Worm (Caenorhabditis elegans) whole organism, early embryonic: ENCODE measurements around the gene eea-1.

Source experiments
- B0310.2 ChIP-seq: sonication (generic microtip); optimal IDR thresholded peaks from 2 replicates; lab custom pipeline; 2016; ENCODE audit warnings: mild to moderate bottlenecking, missing genetic modification characterization, missing compliant biosample characterization
- aly-1 ChIP-seq: sonication (generic microtip); optimal IDR thresholded peaks from 2 replicates; lab custom pipeline; 2016; ENCODE audit warnings: missing genetic modification characterization, missing compliant biosample characterization
- ama-1 ChIP-seq: fragments of 150-350 bp; optimal IDR thresholded peaks from 2 replicates; lab custom pipeline; 2014
- ceh-36 ChIP-seq: sonication (generic microtip); optimal IDR thresholded peaks from 2 replicates; lab custom pipeline; 2016; ENCODE audit warnings: missing genetic modification characterization, inconsistent platforms, missing compliant biosample characterization
- flt-1 ChIP-seq: fragments of 200-800 bp; sonication (Bioruptor generic); IDR thresholded peaks from 2 replicates; pipeline ENCODE4 v1.3.6; 2022; ENCODE audit warnings: missing genetic modification characterization, missing compliant biosample characterization
- hmbx-1 ChIP-seq: sonication (generic microtip); optimal IDR thresholded peaks from 2 replicates; lab custom pipeline; 2016; ENCODE audit warnings: mild to moderate bottlenecking, missing genetic modification characterization, missing compliant biosample characterization
- hmg-4 ChIP-seq: fragments of 200-800 bp; sonication (Bioruptor generic); optimal IDR thresholded peaks from 2 replicates; lab custom pipeline; 2018; ENCODE audit warnings: mild to moderate bottlenecking, missing genetic modification characterization, missing compliant biosample characterization
- pes-1 ChIP-seq: fragments of 200-800 bp; sonication (Bioruptor generic); IDR thresholded peaks from 2 replicates; pipeline ENCODE4 v1.3.6; 2022; ENCODE audit warnings: missing genetic modification reagents, missing genetic modification characterization, missing compliant biosample characterization
- scrt-1 ChIP-seq: fragments of 200-800 bp; sonication (Bioruptor generic); IDR thresholded peaks from 2 replicates; pipeline ENCODE4 v1.3.6; 2022; ENCODE audit warnings: missing genetic modification characterization, missing compliant biosample characterization
- sea-1 ChIP-seq: fragments of 200-800 bp; sonication (Bioruptor generic); conservative IDR thresholded peaks from 2 replicates; pipeline ENCODE4 v1.3.6; 2022; ENCODE audit warnings: missing genetic modification characterization, missing compliant biosample characterization
- tbx-37 ChIP-seq: fragments of 200-800 bp; sonication (Bioruptor generic); conservative IDR thresholded peaks from 2 replicates; pipeline ENCODE4 v1.3.6; 2022; ENCODE audit warnings: missing genetic modification reagents, missing genetic modification characterization, missing compliant biosample characterization
- tra-4 ChIP-seq: sonication (generic microtip); optimal IDR thresholded peaks from 2 replicates; lab custom pipeline; 2017; ENCODE audit warnings: missing genetic modification characterization, missing compliant biosample characterization

DNA sequence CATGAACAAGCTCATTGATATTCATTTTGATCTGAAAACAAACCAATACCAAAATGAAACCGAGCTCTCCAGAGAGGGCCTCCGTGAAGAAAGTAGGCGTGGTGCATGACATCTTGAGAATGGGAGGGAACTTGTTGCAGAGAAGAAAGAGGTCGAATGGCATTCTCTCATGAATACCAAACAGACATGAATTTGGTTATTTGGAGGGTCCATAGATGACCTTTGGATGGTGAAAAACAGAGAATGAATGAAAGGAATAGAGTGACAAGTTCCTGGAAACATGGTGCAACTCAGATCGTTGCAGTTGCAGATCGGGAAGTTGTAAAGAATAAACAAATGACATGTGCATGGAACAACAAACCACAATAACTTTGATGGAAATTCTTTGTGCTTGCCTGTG, 20.8 kb downstream of the eea-1 start, which contains the start of gene T10G3.8:
- TF ChIP-seq ama-1 (lab: Kevin White, UChicago) (no peak), flt-1 (GFP tag; lab: Robert Waterston, UW) (no peak), aly-1 (tag; lab: Kevin White, UChicago) (no peak), ceh-36 (tag; lab: Kevin White, UChicago) (no peak), scrt-1 (GFP tag; lab: Robert Waterston, UW) (no peak), B0310.2 (tag; lab: Kevin White, UChicago) (no peak), hmbx-1 (tag; lab: Kevin White, UChicago) (no peak), hmg-4 (no peak), sea-1 (no peak), tra-4 (tag; lab: Kevin White, UChicago) (no peak), tbx-37 (no peak), pes-1 (GFP tag; lab: Robert Waterston, UW) (no peak)
